Fruit fly (Drosophila melanogaster) whole organism, embryonic: ENCODE measurements around the gene CNMa.

ENCODE experiments used
- CG10543 ChIP-seq: fragments of 200-800 bp; sonication (Bioruptor generic); optimal IDR thresholded peaks from 3 replicates; lab custom pipeline; 2017; ENCODE audit warnings: missing biosample characterization, mild to moderate bottlenecking, missing genetic modification characterization, moderate library complexity
- CG12659 ChIP-seq: fragments of 200-800 bp; sonication (Bioruptor generic); optimal IDR thresholded peaks from 3 replicates; lab custom pipeline; 2017; ENCODE audit warnings: mild to moderate bottlenecking, missing biosample characterization, missing genetic modification reagents, missing genetic modification characterization
- CG12769 ChIP-seq: fragments of 200-800 bp; sonication (Bioruptor generic); optimal IDR thresholded peaks from 2 replicates; lab custom pipeline; 2019; ENCODE audit warnings: missing biosample characterization, mild to moderate bottlenecking, missing genetic modification characterization, moderate library complexity
- CG15269 ChIP-seq: fragments of 200-800 bp; sonication (Bioruptor generic); optimal IDR thresholded peaks from 2 replicates; lab custom pipeline; 2018; ENCODE audit warnings: missing biosample characterization, mild to moderate bottlenecking, missing genetic modification characterization, moderate library complexity
- CG17568 ChIP-seq: fragments of 200-800 bp; sonication (Bioruptor generic); optimal IDR thresholded peaks from 2 replicates; lab custom pipeline; 2018; ENCODE audit warnings: missing biosample characterization, mild to moderate bottlenecking, missing genetic modification characterization, moderate library complexity
- CG2202 ChIP-seq: fragments of 200-800 bp; sonication (Bioruptor generic); optimal IDR thresholded peaks from 2 replicates; lab custom pipeline; 2018; ENCODE audit warnings: missing biosample characterization, mild to moderate bottlenecking, missing genetic modification characterization
- CG2875 ChIP-seq: fragments of 200-800 bp; sonication (Bioruptor generic); optimal IDR thresholded peaks from 2 replicates; lab custom pipeline; 2017; ENCODE audit warnings: missing biosample characterization, mild to moderate bottlenecking, missing genetic modification characterization, missing genetic modification reagents
- CG30431 ChIP-seq: fragments of 200-800 bp; sonication (Bioruptor generic); optimal IDR thresholded peaks from 2 replicates; lab custom pipeline; 2017; ENCODE audit warnings: missing biosample characterization, missing genetic modification characterization
- CG31365 ChIP-seq: fragments of 200-800 bp; sonication (Bioruptor generic); optimal IDR thresholded peaks from 2 replicates; lab custom pipeline; 2018; ENCODE audit warnings: missing biosample characterization, mild to moderate bottlenecking, missing genetic modification characterization
- CG33213 ChIP-seq: fragments of 200-800 bp; sonication (Bioruptor generic); optimal IDR thresholded peaks from 3 replicates; lab custom pipeline; 2016; ENCODE audit warnings: missing biosample characterization, missing genetic modification characterization
- CG34422 ChIP-seq: fragments of 200-800 bp; sonication (Bioruptor generic); IDR thresholded peaks from 3 replicates; pipeline ENCODE4 v1.3.6; 2022; ENCODE audit warnings: missing biosample characterization, missing genetic modification characterization
- CG3838 ChIP-seq: fragments of 200-800 bp; sonication (Bioruptor generic); optimal IDR thresholded peaks from 3 replicates; lab custom pipeline; 2016; ENCODE audit warnings: missing biosample characterization, missing genetic modification characterization
- CG4328 ChIP-seq: fragments of 200-800 bp; sonication (Bioruptor generic); optimal IDR thresholded peaks from 3 replicates; lab custom pipeline; 2017; ENCODE audit warnings: missing biosample characterization, missing genetic modification reagents, missing genetic modification characterization
- CG4424 ChIP-seq: fragments of 200-800 bp; sonication (Bioruptor generic); optimal IDR thresholded peaks from 3 replicates; lab custom pipeline; 2016; ENCODE audit warnings: missing biosample characterization, missing genetic modification characterization
- CG4820 ChIP-seq: fragments of 200-800 bp; sonication (Bioruptor generic); optimal IDR thresholded peaks from 3 replicates; lab custom pipeline; 2016; ENCODE audit warnings: missing biosample characterization, missing genetic modification characterization
- CG7271 ChIP-seq: fragments of 200-800 bp; sonication (Bioruptor generic); optimal IDR thresholded peaks from 2 replicates; lab custom pipeline; 2018; ENCODE audit warnings: missing biosample characterization, mild to moderate bottlenecking, missing genetic modification characterization, moderate library complexity
- CG7839 ChIP-seq: fragments of 200-800 bp; sonication (Bioruptor generic); optimal IDR thresholded peaks from 3 replicates; lab custom pipeline; 2018; ENCODE audit warnings: missing biosample characterization, mild to moderate bottlenecking, missing genetic modification characterization, moderate library complexity
- CG7963 ChIP-seq: fragments of 200-800 bp; sonication (Bioruptor generic); IDR thresholded peaks from 3 replicates; pipeline ENCODE4 v1.3.6; 2022; ENCODE audit warnings: missing biosample characterization, missing genetic modification characterization; ENCODE audit not compliant: partially characterized antibody
- CG8388 ChIP-seq: fragments of 200-800 bp; sonication (Bioruptor generic); optimal IDR thresholded peaks from 2 replicates; lab custom pipeline; 2019; ENCODE audit warnings: missing biosample characterization, mild to moderate bottlenecking, missing genetic modification characterization, moderate library complexity
- E2f1 ChIP-seq: fragments of 200-800 bp; sonication (Bioruptor generic); IDR thresholded peaks from 2 replicates; pipeline ENCODE4 v1.3.6; 2022; ENCODE audit warnings: missing biosample characterization, missing genetic modification characterization
- Elba2 ChIP-seq: fragments of 200-800 bp; sonication (Bioruptor generic); optimal IDR thresholded peaks from 3 replicates; lab custom pipeline; 2016; ENCODE audit warnings: missing biosample characterization, missing genetic modification characterization
- HLH3B ChIP-seq: fragments of 200-800 bp; sonication (Bioruptor generic); IDR thresholded peaks from 2 replicates; pipeline ENCODE4 v1.3.6; 2022; ENCODE audit warnings: missing biosample characterization, missing genetic modification characterization
- Hr39 ChIP-seq: fragments of >200 bp; optimal IDR thresholded peaks from 2 replicates; lab custom pipeline; 2017
- Hr78 ChIP-seq, 2 experiments: fragments of 200-800 bp in 1 of 2; fragments of >200 bp in 1 of 2; sonication (Bioruptor generic) in 1 of 2; optimal IDR thresholded peaks; 2 replicates each; lab custom pipeline; 2017 to 2019; ENCODE audit warnings: missing biosample characterization in 2 of 2, missing genetic modification characterization in 2 of 2, mild to moderate bottlenecking in 1 of 2, moderate library complexity in 1 of 2
- Mad ChIP-seq: fragments of 200-800 bp; sonication (Bioruptor generic); optimal IDR thresholded peaks from 2 replicates; lab custom pipeline; 2016; ENCODE audit warnings: missing biosample characterization, missing genetic modification characterization
- Myb ChIP-seq: fragments of 200-800 bp; sonication (Bioruptor generic); optimal IDR thresholded peaks from 2 replicates; lab custom pipeline; 2016; ENCODE audit warnings: missing biosample characterization, missing genetic modification characterization
- Neu2 ChIP-seq: fragments of 200-800 bp; sonication (Bioruptor generic); optimal IDR thresholded peaks from 3 replicates; lab custom pipeline; 2016; ENCODE audit warnings: missing biosample characterization, missing genetic modification characterization, borderline replicate concordance
- Nf-YA ChIP-seq: fragments of 200-800 bp; sonication (Bioruptor generic); IDR thresholded peaks from 2 replicates; pipeline ENCODE4 v1.3.6; 2022; ENCODE audit warnings: missing biosample characterization, missing genetic modification characterization
- Ptx1 ChIP-seq: fragments of 200-800 bp; sonication (Bioruptor generic); IDR thresholded peaks from 2 replicates; pipeline ENCODE4 v1.3.6; 2022; ENCODE audit warnings: missing biosample characterization, missing genetic modification characterization
- Side ChIP-seq: fragments of 200-800 bp; sonication (Bioruptor generic); optimal IDR thresholded peaks from 2 replicates; lab custom pipeline; 2016; ENCODE audit warnings: missing biosample characterization, missing genetic modification characterization
- Sox100B ChIP-seq: fragments of 200-800 bp; sonication (Bioruptor generic); optimal IDR thresholded peaks from 3 replicates; lab custom pipeline; 2018; ENCODE audit warnings: missing biosample characterization, mild to moderate bottlenecking, missing genetic modification characterization
- Sry-δ ChIP-seq: fragments of 200-800 bp; sonication (Bioruptor generic); optimal IDR thresholded peaks from 2 replicates; lab custom pipeline; 2016; ENCODE audit warnings: missing biosample characterization, missing genetic modification characterization
- TFAM ChIP-seq: fragments of 200-800 bp; sonication (Bioruptor generic); optimal IDR thresholded peaks from 2 replicates; lab custom pipeline; 2017; ENCODE audit warnings: missing biosample characterization, missing genetic modification characterization, inconsistent platforms
- bab2 ChIP-seq: fragments of 200-800 bp; sonication (Bioruptor generic); optimal IDR thresholded peaks from 2 replicates; lab custom pipeline; 2016; ENCODE audit warnings: missing biosample characterization, missing genetic modification characterization
- bowl ChIP-seq: fragments of 200-800 bp; sonication (Bioruptor generic); IDR thresholded peaks from 2 replicates; pipeline ENCODE4 v1.3.6; 2022; ENCODE audit warnings: missing biosample characterization, missing genetic modification characterization
- cad ChIP-seq: fragments of >200 bp; optimal IDR thresholded peaks from 2 replicates; lab custom pipeline; 2017; ENCODE audit warnings: missing biosample characterization, missing genetic modification characterization
- crol ChIP-seq: fragments of 200-800 bp; sonication (Bioruptor generic); IDR thresholded peaks from 2 replicates; pipeline ENCODE4 v1.3.6; 2022; ENCODE audit warnings: missing biosample characterization, missing genetic modification characterization
- dmrt11E ChIP-seq: fragments of 200-800 bp; sonication (Bioruptor generic); optimal IDR thresholded peaks from 3 replicates; lab custom pipeline; 2018; ENCODE audit warnings: missing biosample characterization, mild to moderate bottlenecking, missing genetic modification characterization, moderate library complexity
- fd96Cb ChIP-seq: fragments of 200-800 bp; sonication (Bioruptor generic); optimal IDR thresholded peaks from 2 replicates; lab custom pipeline; 2018; ENCODE audit warnings: missing biosample characterization, mild to moderate bottlenecking, missing genetic modification characterization, moderate library complexity
- grn ChIP-seq: fragments of 200-800 bp; sonication (Bioruptor generic); optimal IDR thresholded peaks from 3 replicates; lab custom pipeline; 2017; ENCODE audit warnings: missing biosample characterization, missing genetic modification characterization
- hbn ChIP-seq: fragments of 200-800 bp; sonication (Bioruptor generic); IDR thresholded peaks from 2 replicates; pipeline ENCODE4 v1.3.6; 2022; ENCODE audit warnings: missing biosample characterization, missing genetic modification characterization; ENCODE audit not compliant: partially characterized antibody
- hkb ChIP-seq, 2 experiments: fragments of 200-800 bp in 1 of 2; fragments of >200 bp in 1 of 2; sonication (Bioruptor generic) in 1 of 2; IDR thresholded peaks in 1 of 2; optimal IDR thresholded peaks in 1 of 2; 2 replicates each; pipeline versions ENCODE4 v1.3.6 to Lab custom; 2017 to 2022; ENCODE audit warnings: missing biosample characterization in 1 of 2, missing genetic modification characterization in 1 of 2
- klu ChIP-seq: fragments of 200-800 bp; sonication (Bioruptor generic); IDR thresholded peaks from 2 replicates; pipeline ENCODE4 v1.3.6; 2022; ENCODE audit warnings: missing biosample characterization, missing genetic modification characterization
- lmd ChIP-seq: fragments of 200-800 bp; sonication (Bioruptor generic); IDR thresholded peaks from 2 replicates; pipeline ENCODE4 v1.3.6; 2022; ENCODE audit warnings: missing biosample characterization, missing genetic modification characterization
- luna ChIP-seq: fragments of 200-800 bp; sonication (Bioruptor generic); optimal IDR thresholded peaks from 2 replicates; lab custom pipeline; 2016; ENCODE audit warnings: missing biosample characterization, missing genetic modification characterization
- nom ChIP-seq: fragments of 200-800 bp; sonication (Bioruptor generic); optimal IDR thresholded peaks from 2 replicates; lab custom pipeline; 2017; ENCODE audit warnings: missing biosample characterization, missing genetic modification characterization, mild to moderate bottlenecking, moderate library complexity, missing genetic modification reagents
- onecut ChIP-seq: fragments of 200-800 bp; sonication (Bioruptor generic); IDR thresholded peaks from 2 replicates; pipeline ENCODE4 v1.3.6; 2022; ENCODE audit warnings: missing biosample characterization, missing genetic modification characterization
- psq ChIP-seq: fragments of 200-800 bp; sonication (Bioruptor generic); optimal IDR thresholded peaks from 2 replicates; lab custom pipeline; 2017; ENCODE audit warnings: missing biosample characterization, missing genetic modification characterization
- zen2 ChIP-seq: fragments of 200-800 bp; sonication (Bioruptor generic); IDR thresholded peaks from 3 replicates; pipeline ENCODE4 v1.3.6; 2022; ENCODE audit warnings: missing biosample characterization, missing genetic modification characterization; ENCODE audit not compliant: partially characterized antibody

CNMa gene

DNA sequence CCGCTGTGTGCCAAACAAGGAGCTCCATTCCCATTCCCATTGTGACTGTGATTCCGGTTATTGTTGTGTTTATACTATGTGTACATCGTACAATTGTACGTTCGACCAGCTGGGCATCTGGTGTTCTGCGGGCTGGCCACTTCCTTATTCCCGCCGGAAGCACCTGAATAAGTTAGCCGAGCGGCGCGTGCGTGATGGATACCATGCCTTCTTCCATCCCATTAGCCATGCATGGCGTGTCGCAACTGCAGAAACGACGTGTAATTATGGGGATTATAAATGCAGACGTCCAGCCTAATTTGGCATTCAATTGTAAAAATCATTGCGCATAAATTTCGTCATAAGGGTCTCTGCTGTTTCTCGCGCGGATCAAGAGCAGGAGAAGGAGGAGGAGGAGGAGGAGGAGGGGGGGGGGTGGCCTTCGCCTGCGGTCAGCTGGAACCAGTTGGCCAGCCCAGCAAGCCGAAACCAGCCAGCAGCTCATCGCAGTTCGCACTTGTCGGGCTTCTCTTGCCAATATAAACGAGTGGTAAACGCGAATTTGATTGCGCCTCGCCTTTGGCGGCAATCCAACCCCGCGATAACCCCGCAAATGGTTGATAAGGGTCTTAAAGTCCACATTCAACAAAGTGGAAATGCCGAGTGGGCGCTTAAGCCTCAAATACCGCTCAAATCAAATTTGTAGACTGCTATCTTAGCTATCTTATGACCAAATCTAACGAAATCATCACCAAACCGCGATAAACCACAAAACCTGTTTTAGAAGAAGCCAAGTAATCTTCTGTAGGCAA, 10.8 kb upstream of the CNMa start (continued):
- TF ChIP-seq Hr78 (GFP tag; optimal IDR thresholded peaks at IDR 0.05; lab: Kevin White, UChicago) (no peak), TFAM (no peak), CG15269 (no peak), Sry-δ (GFP tag; lab: Kevin White, UChicago) (no peak), luna (GFP tag; lab: Kevin White, UChicago) (no peak), CG31365 (no peak), Sox100B (GFP tag; lab: Kevin White, UChicago) (no peak), CG12659 (GFP tag; lab: Kevin White, UChicago) (no peak), onecut (GFP tag; lab: Robert Waterston, UW) (no peak), CG4820 (GFP tag; lab: Kevin White, UChicago) (no peak), Neu2 (GFP tag; lab: Kevin White, UChicago) (no peak), CG8388 (GFP tag; lab: Kevin White, UChicago) (no peak), Myb (GFP tag; lab: Kevin White, UChicago) (no peak), Hr39 (lab: Kevin White, UChicago) (no peak), CG34422 (peak; percentile 34; the same call in 1 of the 3 replicates), Nf-YA (GFP tag; lab: Robert Waterston, UW) (0 out of 2 replicates have a peak, but pooled peaks have one; percentile 19), CG2202 (tag; lab: Kevin White, UChicago) (no peak), crol (peak; percentile 59), CG7839 (tag; lab: Kevin White, UChicago) (no peak), dmrt11E (tag; lab: Kevin White, UChicago) (no peak), CG7963 (no peak), psq (GFP tag; lab: Kevin White, UChicago) (no peak), CG12769 (tag; lab: Kevin White, UChicago) (peak; percentile 17), hkb (optimal IDR thresholded peaks at IDR 0.05; lab: Kevin White, UChicago) (no peak), hkb (GFP tag; IDR thresholded peaks at IDR 0.05; lab: Robert Waterston, UW) (no peak), bowl (GFP tag; lab: Robert Waterston, UW) (no peak), CG7271 (tag; lab: Kevin White, UChicago) (no peak), CG4328 (no peak), klu (GFP tag; lab: Robert Waterston, UW) (no peak), CG2875 (GFP tag; lab: Kevin White, UChicago) (no peak), CG10543 (GFP tag; lab: Kevin White, UChicago) (peak; percentile 9), Ptx1 (GFP tag; lab: Robert Waterston, UW) (no peak), nom (peak; percentile 69), CG17568 (no peak), E2f1 (GFP tag; lab: Robert Waterston, UW) (no peak), hbn (GFP tag; lab: Robert Waterston, UW) (no peak), grn (GFP tag; lab: Kevin White, UChicago) (peak; percentile 25), Mad (no peak), cad (GFP tag; lab: Kevin White, UChicago) (no peak), bab2 (GFP tag; lab: Kevin White, UChicago) (no peak), CG33213 (GFP tag; lab: Kevin White, UChicago) (no peak), lmd (GFP tag; lab: Robert Waterston, UW) (no peak), CG3838 (no peak), fd96Cb (no peak), zen2 (GFP tag; lab: Robert Waterston, UW) (no peak), CG30431 (GFP tag; lab: Kevin White, UChicago) (no peak), Elba2 (GFP tag; lab: Kevin White, UChicago) (no peak), CG4424 (GFP tag; lab: Kevin White, UChicago) (no peak), HLH3B (GFP tag; lab: Robert Waterston, UW) (no peak), Side (no peak)
